Worm (Caenorhabditis elegans) whole organism, young adult: ENCODE measurements around the gene rps-21.

ENCODE experiments used
- F52B5.7 ChIP-seq: sonication (generic microtip); optimal IDR thresholded peaks from 2 replicates; lab custom pipeline; 2016; ENCODE audit warnings: mild to moderate bottlenecking, missing genetic modification characterization, missing compliant biosample characterization
- mxl-1 ChIP-seq: sonication (generic microtip); optimal IDR thresholded peaks from 2 replicates; lab custom pipeline; 2016; ENCODE audit warnings: missing genetic modification characterization, missing compliant biosample characterization

- TF ChIP-seq mxl-1 (tag; lab: Kevin White, UChicago) (no peak), F52B5.7 (tag; lab: Kevin White, UChicago) (no peak)
Measured at ce11 chrIII:7210486-7210885, 21.1 kb upstream of the rps-21 start.
